Fruit fly (Drosophila melanogaster) whole organism, embryonic: ENCODE data around the gene CG10809.

Experiments
- ATbp ChIP-seq: fragments of 200-800 bp; sonication (Bioruptor generic); optimal IDR thresholded peaks from 2 replicates; lab custom pipeline; 2017; ENCODE audit warnings: missing biosample characterization, mild to moderate bottlenecking, missing genetic modification characterization, missing genetic modification reagents
- Abd-B ChIP-seq: fragments of 200-800 bp; sonication (Bioruptor generic); optimal IDR thresholded peaks from 2 replicates; lab custom pipeline; 2018; ENCODE audit warnings: missing biosample characterization, mild to moderate bottlenecking, missing genetic modification characterization, moderate library complexity
- Asciz ChIP-seq: fragments of 200-800 bp; sonication (Bioruptor generic); optimal IDR thresholded peaks from 2 replicates; lab custom pipeline; 2017; ENCODE audit warnings: missing biosample characterization, mild to moderate bottlenecking, missing genetic modification characterization, missing genetic modification reagents
- Atf6 ChIP-seq: fragments of 200-800 bp; sonication (Bioruptor generic); IDR thresholded peaks from 2 replicates; pipeline ENCODE4 v1.3.6; 2022; ENCODE audit warnings: missing biosample characterization, missing genetic modification characterization
- CG10321 ChIP-seq: fragments of 200-800 bp; sonication (Bioruptor generic); IDR thresholded peaks from 2 replicates; pipeline ENCODE4 v1.3.6; 2022; ENCODE audit warnings: missing biosample characterization, missing genetic modification characterization
- CG11696 ChIP-seq: fragments of 200-800 bp; sonication (Bioruptor generic); IDR thresholded peaks from 2 replicates; pipeline ENCODE4 v1.3.6; 2022; ENCODE audit warnings: missing biosample characterization, missing genetic modification characterization
- CG1233 ChIP-seq: fragments of 200-800 bp; sonication (Bioruptor generic); optimal IDR thresholded peaks from 4 replicates; lab custom pipeline; 2018; ENCODE audit warnings: missing biosample characterization, mild to moderate bottlenecking, missing genetic modification characterization
- CG13287 ChIP-seq: fragments of 200-800 bp; sonication (Bioruptor generic); IDR thresholded peaks from 2 replicates; pipeline ENCODE4 v1.3.6; 2022; ENCODE audit warnings: missing biosample characterization, missing genetic modification characterization; ENCODE audit not compliant: partially characterized antibody
- CG14014 ChIP-seq: fragments of 200-800 bp; sonication (Bioruptor generic); IDR thresholded peaks from 2 replicates; pipeline ENCODE4 v1.3.6; 2022; ENCODE audit warnings: missing biosample characterization, missing genetic modification characterization
- CG14710 ChIP-seq: fragments of 200-800 bp; sonication (Bioruptor generic); optimal IDR thresholded peaks from 3 replicates; lab custom pipeline; 2019; ENCODE audit warnings: missing biosample characterization, mild to moderate bottlenecking, missing genetic modification characterization, moderate library complexity
- CG1602 ChIP-seq: fragments of 200-800 bp; sonication (Bioruptor generic); optimal IDR thresholded peaks from 3 replicates; lab custom pipeline; 2016; ENCODE audit warnings: missing biosample characterization, missing genetic modification characterization
- CG16815 ChIP-seq: fragments of 200-800 bp; sonication (Bioruptor generic); optimal IDR thresholded peaks from 3 replicates; lab custom pipeline; 2017; ENCODE audit warnings: missing biosample characterization, mild to moderate bottlenecking, missing genetic modification characterization
- CG1792 ChIP-seq: fragments of 200-800 bp; sonication (Bioruptor generic); optimal IDR thresholded peaks from 2 replicates; lab custom pipeline; 2016; ENCODE audit warnings: missing biosample characterization, missing genetic modification characterization
- CG2712 ChIP-seq: fragments of 200-800 bp; optimal IDR thresholded peaks from 3 replicates; lab custom pipeline; 2019; ENCODE audit warnings: missing biosample characterization, mild to moderate bottlenecking, missing genetic modification characterization, moderate library complexity
- CG32772 ChIP-seq: fragments of 200-800 bp; sonication (Bioruptor generic); IDR thresholded peaks from 2 replicates; pipeline ENCODE4 v1.3.6; 2022; ENCODE audit warnings: missing biosample characterization, missing genetic modification characterization
- CG3407 ChIP-seq: fragments of 200-800 bp; sonication (Bioruptor generic); optimal IDR thresholded peaks from 2 replicates; lab custom pipeline; 2018; ENCODE audit warnings: missing biosample characterization, mild to moderate bottlenecking, missing genetic modification characterization
- CG42726 ChIP-seq: fragments of 200-800 bp; sonication (Bioruptor generic); IDR thresholded peaks from 2 replicates; pipeline ENCODE4 v1.3.6; 2022; ENCODE audit warnings: missing biosample characterization, missing genetic modification characterization; ENCODE audit not compliant: partially characterized antibody
- CG4282 ChIP-seq: fragments of 200-800 bp; sonication (Bioruptor generic); optimal IDR thresholded peaks from 2 replicates; lab custom pipeline; 2016; ENCODE audit warnings: missing biosample characterization, missing genetic modification characterization
- CG6765 ChIP-seq: fragments of 200-800 bp; sonication (Bioruptor generic); optimal IDR thresholded peaks from 3 replicates; lab custom pipeline; 2017; ENCODE audit warnings: missing biosample characterization, mild to moderate bottlenecking, missing genetic modification characterization
- CG6791 ChIP-seq: fragments of 200-800 bp; sonication (Bioruptor generic); IDR thresholded peaks from 3 replicates; pipeline ENCODE4 v1.3.6; 2022; ENCODE audit warnings: missing biosample characterization, missing genetic modification characterization; ENCODE audit not compliant: partially characterized antibody
- CG7839 ChIP-seq: fragments of 200-800 bp; sonication (Bioruptor generic); optimal IDR thresholded peaks from 3 replicates; lab custom pipeline; 2018; ENCODE audit warnings: missing biosample characterization, mild to moderate bottlenecking, missing genetic modification characterization, moderate library complexity
- CG9609 ChIP-seq: fragments of 200-800 bp; sonication (Bioruptor generic); optimal IDR thresholded peaks from 3 replicates; lab custom pipeline; 2016; ENCODE audit warnings: missing biosample characterization, missing genetic modification characterization
- Eip74EF ChIP-seq, 2 experiments: fragments of 200-800 bp in 1 of 2; fragments of >200 bp in 1 of 2; sonication (Bioruptor generic) in 1 of 2; optimal IDR thresholded peaks; 2 replicates each; lab custom pipeline; 2017 to 2019; ENCODE audit warnings: missing biosample characterization in 2 of 2, missing genetic modification characterization in 2 of 2, mild to moderate bottlenecking in 1 of 2, moderate library complexity in 1 of 2
- HmgD ChIP-seq: fragments of 200-800 bp; sonication (Bioruptor generic); optimal IDR thresholded peaks from 3 replicates; lab custom pipeline; 2016; ENCODE audit warnings: missing biosample characterization, missing genetic modification characterization
- Hmx ChIP-seq: fragments of 200-800 bp; sonication (Bioruptor generic); optimal IDR thresholded peaks from 2 replicates; lab custom pipeline; 2016; ENCODE audit warnings: missing biosample characterization, missing genetic modification characterization
- Hr78 ChIP-seq, 2 experiments: fragments of 200-800 bp in 1 of 2; fragments of >200 bp in 1 of 2; sonication (Bioruptor generic) in 1 of 2; optimal IDR thresholded peaks; 2 replicates each; lab custom pipeline; 2017 to 2019; ENCODE audit warnings: missing biosample characterization in 2 of 2, missing genetic modification characterization in 2 of 2, mild to moderate bottlenecking in 1 of 2, moderate library complexity in 1 of 2
- Mad ChIP-seq: fragments of 200-800 bp; sonication (Bioruptor generic); optimal IDR thresholded peaks from 2 replicates; lab custom pipeline; 2016; ENCODE audit warnings: missing biosample characterization, missing genetic modification characterization
- NFAT ChIP-seq: fragments of 200-800 bp; sonication (Bioruptor generic); IDR thresholded peaks from 2 replicates; pipeline ENCODE4 v1.3.6; 2022; ENCODE audit warnings: missing biosample characterization, missing genetic modification characterization
- NfI ChIP-seq: fragments of 200-800 bp; sonication (Bioruptor generic); optimal IDR thresholded peaks from 3 replicates; lab custom pipeline; 2018; ENCODE audit warnings: missing biosample characterization, mild to moderate bottlenecking, missing genetic modification characterization, moderate library complexity
- Oli ChIP-seq: fragments of 200-800 bp; sonication (Bioruptor generic); optimal IDR thresholded peaks from 2 replicates; lab custom pipeline; 2018; ENCODE audit warnings: missing biosample characterization, mild to moderate bottlenecking, missing genetic modification characterization, moderate library complexity
- Ravus ChIP-seq: fragments of 200-800 bp; sonication (Bioruptor generic); IDR thresholded peaks from 2 replicates; pipeline ENCODE4 v1.3.6; 2022; ENCODE audit warnings: missing biosample characterization, missing genetic modification characterization
- Stat92E ChIP-seq, 3 experiments: fragments of >200 bp in 2 of 3; fragments of 200-800 bp in 1 of 3; sonication (Bioruptor generic) in 1 of 3; optimal IDR thresholded peaks; 2 replicates each; lab custom pipeline; 2017 to 2019; ENCODE audit warnings: missing biosample characterization in 3 of 3, missing genetic modification characterization in 3 of 3, mild to moderate bottlenecking in 1 of 3, moderate library complexity in 1 of 3
- amos ChIP-seq: fragments of 200-800 bp; sonication (Bioruptor generic); IDR thresholded peaks from 2 replicates; pipeline ENCODE4 v1.3.6; 2022; ENCODE audit warnings: missing biosample characterization, missing genetic modification characterization; ENCODE audit not compliant: partially characterized antibody
- cwo ChIP-seq: fragments of 200-800 bp; sonication (Bioruptor generic); optimal IDR thresholded peaks from 3 replicates; lab custom pipeline; 2017; ENCODE audit warnings: missing biosample characterization, missing genetic modification characterization, mild to moderate bottlenecking, moderate library complexity, missing genetic modification reagents
- ems ChIP-seq: fragments of 200-800 bp; sonication (Bioruptor generic); optimal IDR thresholded peaks from 3 replicates; lab custom pipeline; 2016; ENCODE audit warnings: missing biosample characterization, missing genetic modification characterization
- eve ChIP-seq, 2 experiments: fragments of >200 bp; optimal IDR thresholded peaks; 2 replicates each; lab custom pipeline; 2017; ENCODE audit warnings: missing biosample characterization in 2 of 2, missing genetic modification characterization in 2 of 2
- h ChIP-seq: fragments of >200 bp; optimal IDR thresholded peaks from 2 replicates; lab custom pipeline; 2017
- lov ChIP-seq, 2 experiments: fragments of 200-800 bp in 1 of 2; fragments of >200 bp in 1 of 2; sonication (Bioruptor generic) in 1 of 2; IDR thresholded peaks in 1 of 2; optimal IDR thresholded peaks in 1 of 2; 2 replicates in 1 of 2; 3 replicates in 1 of 2; pipeline versions ENCODE4 v1.3.6 to Lab custom; 2017 to 2022; ENCODE audit warnings: missing biosample characterization in 1 of 2, missing genetic modification characterization in 1 of 2
- nerfin-1 ChIP-seq: fragments of 200-800 bp; sonication (Bioruptor generic); optimal IDR thresholded peaks from 3 replicates; lab custom pipeline; 2019; ENCODE audit warnings: missing biosample characterization, mild to moderate bottlenecking, missing genetic modification characterization, moderate library complexity
- nmo ChIP-seq: fragments of 200-800 bp; sonication (Bioruptor generic); optimal IDR thresholded peaks from 2 replicates; lab custom pipeline; 2018; ENCODE audit warnings: missing biosample characterization, mild to moderate bottlenecking, missing genetic modification characterization, moderate library complexity
- nom ChIP-seq: fragments of 200-800 bp; sonication (Bioruptor generic); optimal IDR thresholded peaks from 2 replicates; lab custom pipeline; 2017; ENCODE audit warnings: missing biosample characterization, missing genetic modification characterization, mild to moderate bottlenecking, moderate library complexity, missing genetic modification reagents
- pfk ChIP-seq: fragments of 200-800 bp; sonication (Bioruptor generic); optimal IDR thresholded peaks from 2 replicates; lab custom pipeline; 2018; ENCODE audit warnings: missing biosample characterization, mild to moderate bottlenecking, missing genetic modification characterization, moderate library complexity
- sc ChIP-seq, 3 experiments: fragments of >200 bp in 2 of 3; fragments of 200-800 bp in 1 of 3; sonication (Bioruptor generic) in 1 of 3; optimal IDR thresholded peaks; 2 replicates in 2 of 3; 3 replicates in 1 of 3; lab custom pipeline; 2017; ENCODE audit warnings: mild to moderate bottlenecking in 1 of 3, missing biosample characterization in 1 of 3, missing genetic modification characterization in 1 of 3, missing genetic modification reagents in 1 of 3
- sug ChIP-seq: fragments of 200-800 bp; optimal IDR thresholded peaks from 2 replicates; lab custom pipeline; 2019; ENCODE audit warnings: missing biosample characterization, mild to moderate bottlenecking, missing genetic modification characterization, moderate library complexity
- ttk ChIP-seq: fragments of 200-800 bp; sonication (Bioruptor generic); IDR thresholded peaks from 2 replicates; pipeline ENCODE4 v2.1.2; 2022; ENCODE audit warnings: missing biosample characterization, missing genetic modification characterization
- unc-4 ChIP-seq: fragments of 200-800 bp; sonication (Bioruptor generic); IDR thresholded peaks from 2 replicates; pipeline ENCODE4 v1.3.6; 2022; ENCODE audit warnings: missing biosample characterization, missing genetic modification characterization; ENCODE audit not compliant: partially characterized antibody
- zf30C ChIP-seq: fragments of 200-800 bp; sonication (Bioruptor generic); optimal IDR thresholded peaks from 3 replicates; lab custom pipeline; 2018; ENCODE audit warnings: missing biosample characterization, mild to moderate bottlenecking, missing genetic modification characterization

The CG10809 gene

dm6 chr3L:9864275-9865052 is 4.8 kb upstream of the CG10809 start, which contains the start of the genes iPLA2-VIA and Ciz1 (continued):
- TF ChIP-seq zf30C (GFP tag; lab: Kevin White, UChicago) (no peak), amos (GFP tag; lab: Robert Waterston, UW) (peak; percentile 71; the same call in 1 of the 2 replicates), CG2712 (tag; lab: Kevin White, UChicago) (peak; percentile 61), nerfin-1 (tag; lab: Kevin White, UChicago) (peak; percentile 1), sc (optimal IDR thresholded peaks at IDR 0.05; lab: Kevin White, UChicago) (no peak), sc (GFP tag; optimal IDR thresholded peaks at IDR 0.05; lab: Kevin White, UChicago) (no peak), CG42726 (GFP tag; lab: Robert Waterston, UW) (0 out of 2 replicates have a peak, but pooled peaks have one; percentile 47), Mad (GFP tag; lab: Kevin White, UChicago) (no peak), CG1233 (GFP tag; lab: Kevin White, UChicago) (no peak), CG3407 (GFP tag; lab: Kevin White, UChicago) (no peak), cwo (GFP tag; lab: Kevin White, UChicago) (no peak), ems (GFP tag; lab: Kevin White, UChicago) (no peak), unc-4 (GFP tag; lab: Robert Waterston, UW) (peak; percentile 79), CG13287 (GFP tag; lab: Robert Waterston, UW) (peak; percentile 82), nmo (GFP tag; lab: Kevin White, UChicago) (peak; percentile 82), ATbp (GFP tag; lab: Kevin White, UChicago) (no peak), ttk (GFP tag; lab: Robert Waterston, UW) (no peak), CG6791 (GFP tag; lab: Robert Waterston, UW) (0 out of 3 replicates have a peak, but pooled peaks have one; percentile 57), eve (GFP tag; optimal IDR thresholded peaks at IDR 0.05; lab: Kevin White, UChicago) (no peak), Ravus (GFP tag; lab: Robert Waterston, UW) (no peak), lov (optimal IDR thresholded peaks at IDR 0.05; lab: Kevin White, UChicago) (no peak), lov (GFP tag; IDR thresholded peaks at IDR 0.05; lab: Robert Waterston, UW) (no peak), CG16815 (no peak), CG1792 (GFP tag; lab: Kevin White, UChicago) (no peak), CG4282 (GFP tag; lab: Kevin White, UChicago) (no peak), CG10321 (GFP tag; lab: Robert Waterston, UW) (no peak), CG6765 (GFP tag; lab: Kevin White, UChicago) (no peak), CG32772 (GFP tag; lab: Robert Waterston, UW) (no peak), HmgD (no peak), Oli (tag; lab: Kevin White, UChicago) (no peak), Eip74EF (GFP tag; optimal IDR thresholded peaks at IDR 0.05; lab: Kevin White, UChicago) (no peak), NFAT (GFP tag; lab: Robert Waterston, UW) (no peak), NfI (GFP tag; lab: Kevin White, UChicago) (no peak), CG1602 (GFP tag; lab: Kevin White, UChicago) (peak; percentile 8), nom (peak; percentile 16), Hmx (no peak), CG14014 (GFP tag; lab: Robert Waterston, UW) (no peak), Asciz (no peak), CG14710 (peak; percentile 90), sug (tag; lab: Kevin White, UChicago) (no peak), CG7839 (tag; lab: Kevin White, UChicago) (no peak), h (lab: Kevin White, UChicago) (no peak), Stat92E (GFP tag; optimal IDR thresholded peaks at IDR 0.05; lab: Kevin White, UChicago) (no peak), Hr78 (GFP tag; optimal IDR thresholded peaks at IDR 0.05; lab: Kevin White, UChicago) (no peak), Atf6 (GFP tag; lab: Robert Waterston, UW) (no peak), Abd-B (GFP tag; lab: Kevin White, UChicago) (no peak), CG9609 (GFP tag; lab: Kevin White, UChicago) (no peak), CG11696 (no peak), pfk (GFP tag; lab: Kevin White, UChicago) (no peak)
